Fruit fly (Drosophila melanogaster): ENCODE data around the gene Phlpp.

The Phlpp gene

dm6 chr2L:19023972-19024743 lies 34.8 kb upstream of the Phlpp start (continued):
- peak; percentile 40 for TF ChIP-seq Bteb2 (GFP tag; optimal IDR thresholded peaks at IDR 0.05)
- TF ChIP-seq Vsx1 (GFP tag; optimal IDR thresholded peaks at IDR 0.05): peak; percentile 37
- peak; percentile 70 for TF ChIP-seq CG18619 (GFP tag; optimal IDR thresholded peaks at IDR 0.05)
- TF ChIP-seq tll (GFP tag; optimal IDR thresholded peaks at IDR 0.05): no peak
- TF ChIP-seq Adf1 (GFP tag; IDR thresholded peaks at IDR 0.05): peak; percentile 53; the same call in 1 of the 2 replicates
- TF ChIP-seq prd (optimal IDR thresholded peaks at IDR 0.05): no peak
- TF ChIP-seq prd (GFP tag; IDR thresholded peaks at IDR 0.05): peak; percentile 46; the same call in 2 of the 3 replicates
- no peak for TF ChIP-seq cad (GFP tag; optimal IDR thresholded peaks at IDR 0.05)
- no peak for TF ChIP-seq Lim3 (GFP tag; IDR thresholded peaks at IDR 0.05)
- TF ChIP-seq Mes4 (GFP tag; optimal IDR thresholded peaks at IDR 0.05): no peak
- peak; percentile 67 for TF ChIP-seq nmo (GFP tag; optimal IDR thresholded peaks at IDR 0.05)
- TF ChIP-seq Hmr (GFP tag; optimal IDR thresholded peaks at IDR 0.05): peak; percentile 88
- no peak for TF ChIP-seq disco-r (GFP tag; optimal IDR thresholded peaks at IDR 0.05)
- TF ChIP-seq ara (GFP tag; IDR thresholded peaks at IDR 0.05): 0 out of 2 replicates have a peak, but pooled peaks have one; percentile 14
- TF ChIP-seq Jarid2 (GFP tag; optimal IDR thresholded peaks at IDR 0.05): peak; percentile 36
- TF ChIP-seq Hmx (GFP tag; optimal IDR thresholded peaks at IDR 0.05): peak; percentile 9
- no peak for TF ChIP-seq Sin3A (optimal IDR thresholded peaks at IDR 0.05)
- TF ChIP-seq da (GFP tag; optimal IDR thresholded peaks at IDR 0.05): no peak
- TF ChIP-seq hb (GFP tag; IDR thresholded peaks at IDR 0.05; ENCODE audit: partially characterized antibody): no peak
- TF ChIP-seq CG9437 (GFP tag; optimal IDR thresholded peaks at IDR 0.05): peak; percentile 62
- no peak for TF ChIP-seq CG2129 (GFP tag; IDR thresholded peaks at IDR 0.05; ENCODE audit: partially characterized antibody)
- TF ChIP-seq CG9215 (GFP tag; IDR thresholded peaks at IDR 0.05): peak; percentile 46; the same call in 1 of the 2 replicates
- TF ChIP-seq CG34422 (GFP tag; IDR thresholded peaks at IDR 0.05): no peak
- no peak for TF ChIP-seq sr (GFP tag; IDR thresholded peaks at IDR 0.05)
- no peak for TF ChIP-seq CG7271 (tag; optimal IDR thresholded peaks at IDR 0.05)
- TF ChIP-seq grau (tag; optimal IDR thresholded peaks at IDR 0.05): peak; percentile 84
- TF ChIP-seq CG11560 (tag; IDR thresholded peaks at IDR 0.05): no peak
- peak; percentile 67 for TF ChIP-seq slbo (GFP tag; IDR thresholded peaks at IDR 0.05)
- peak; percentile 41 for TF ChIP-seq CG14710 (tag; optimal IDR thresholded peaks at IDR 0.05)
- no peak for TF ChIP-seq MBD-R2 (GFP tag; IDR thresholded peaks at IDR 0.05)
- no peak for TF ChIP-seq stwl (tag; optimal IDR thresholded peaks at IDR 0.05)
- TF ChIP-seq CG10565 (GFP tag; optimal IDR thresholded peaks at IDR 0.05): no peak
- no peak for TF ChIP-seq CG30431 (GFP tag; optimal IDR thresholded peaks at IDR 0.05)
- TF ChIP-seq D19B (GFP tag; optimal IDR thresholded peaks at IDR 0.05): peak; percentile 38
- TF ChIP-seq caup (GFP tag; optimal IDR thresholded peaks at IDR 0.05; ENCODE audit: severe bottlenecking): peak; percentile 69
- TF ChIP-seq Nf-YB (GFP tag; optimal IDR thresholded peaks at IDR 0.05): peak; percentile 57
- TF ChIP-seq CG15514 (GFP tag; optimal IDR thresholded peaks at IDR 0.05): peak; percentile 53
- peak; percentile 80 for TF ChIP-seq Hey (tag; optimal IDR thresholded peaks at IDR 0.05)
- TF ChIP-seq Six4 (GFP tag; optimal IDR thresholded peaks at IDR 0.05): no peak
- TF ChIP-seq Hr51 (GFP tag; optimal IDR thresholded peaks at IDR 0.05): peak in 1 of 2 experiments; percentile 86
- peak; percentile 79 for TF ChIP-seq PHDP (tag; optimal IDR thresholded peaks at IDR 0.05)
- peak; percentile 4 for TF ChIP-seq CG6254 (GFP tag; optimal IDR thresholded peaks at IDR 0.05)
- TF ChIP-seq danr (GFP tag; IDR thresholded peaks at IDR 0.05): no peak
- no peak for TF ChIP-seq wdn (GFP tag; IDR thresholded peaks at IDR 0.05)
- peak; percentile 9 for TF ChIP-seq CG10274 (GFP tag; optimal IDR thresholded peaks at IDR 0.05)
- TF ChIP-seq Sox102F (GFP tag; optimal IDR thresholded peaks at IDR 0.05): peak; percentile 75
- peak; percentile 78 for TF ChIP-seq CG12659 (GFP tag; optimal IDR thresholded peaks at IDR 0.05)
- no peak for TF ChIP-seq pfk (GFP tag; optimal IDR thresholded peaks at IDR 0.05)
- peak; percentile 53 for TF ChIP-seq CG6854 (GFP tag; optimal IDR thresholded peaks at IDR 0.05)

Data from whole organism, embryonic.